Fruit fly (Drosophila melanogaster) whole organism, embryonic: Measurements from ENCODE around the gene CG13390.

Experiments
- Adf1 ChIP-seq: fragments of 200-800 bp; sonication (Bioruptor generic); IDR thresholded peaks from 2 replicates; pipeline ENCODE4 v1.3.6; 2022; ENCODE audit warnings: missing biosample characterization, missing genetic modification characterization
- Bteb2 ChIP-seq: fragments of 200-800 bp; sonication (Bioruptor generic); optimal IDR thresholded peaks from 2 replicates; lab custom pipeline; 2016; ENCODE audit warnings: missing biosample characterization, missing genetic modification characterization
- CG10147 ChIP-seq: fragments of 200-800 bp; sonication (Bioruptor generic); optimal IDR thresholded peaks from 2 replicates; lab custom pipeline; 2019; ENCODE audit warnings: missing biosample characterization, mild to moderate bottlenecking, missing genetic modification characterization, moderate library complexity
- CG10209 ChIP-seq: fragments of 200-800 bp; sonication (Bioruptor generic); optimal IDR thresholded peaks from 3 replicates; lab custom pipeline; 2017; ENCODE audit warnings: missing biosample characterization, mild to moderate bottlenecking, missing genetic modification characterization, missing genetic modification reagents
- CG11456 ChIP-seq: fragments of 200-800 bp; sonication (Bioruptor generic); IDR thresholded peaks from 3 replicates; pipeline ENCODE4 v1.3.6; 2022; ENCODE audit warnings: missing biosample characterization, missing genetic modification characterization
- CG12071 ChIP-seq: fragments of 200-800 bp; sonication (Bioruptor generic); optimal IDR thresholded peaks from 3 replicates; lab custom pipeline; 2018; ENCODE audit warnings: missing biosample characterization, mild to moderate bottlenecking, missing genetic modification characterization
- CG12104 ChIP-seq: fragments of 200-800 bp; sonication (Bioruptor generic); optimal IDR thresholded peaks from 3 replicates; lab custom pipeline; 2016; ENCODE audit warnings: missing biosample characterization, missing genetic modification characterization
- CG12219 ChIP-seq: fragments of 200-800 bp; sonication (Bioruptor generic); optimal IDR thresholded peaks from 3 replicates; lab custom pipeline; 2018; ENCODE audit warnings: missing biosample characterization, mild to moderate bottlenecking, missing genetic modification characterization
- CG12299 ChIP-seq: fragments of 200-800 bp; sonication (Bioruptor generic); optimal IDR thresholded peaks from 2 replicates; lab custom pipeline; 2018; ENCODE audit warnings: missing biosample characterization, mild to moderate bottlenecking, missing genetic modification characterization
- CG13123 ChIP-seq: fragments of 200-800 bp; sonication (Bioruptor generic); optimal IDR thresholded peaks from 2 replicates; lab custom pipeline; 2016; ENCODE audit warnings: missing biosample characterization, missing genetic modification characterization
- CG13894 ChIP-seq: fragments of 200-800 bp; sonication (Bioruptor generic); optimal IDR thresholded peaks from 3 replicates; lab custom pipeline; 2018; ENCODE audit warnings: missing biosample characterization, mild to moderate bottlenecking, missing genetic modification characterization, moderate library complexity
- CG16813 ChIP-seq: fragments of 200-800 bp; sonication (Bioruptor generic); IDR thresholded peaks from 3 replicates; pipeline ENCODE4 v1.3.6; 2022; ENCODE audit warnings: missing biosample characterization, missing genetic modification characterization; ENCODE audit not compliant: partially characterized antibody
- CG18262 ChIP-seq: fragments of 200-800 bp; optimal IDR thresholded peaks from 3 replicates; lab custom pipeline; 2019; ENCODE audit warnings: missing biosample characterization, mild to moderate bottlenecking, missing genetic modification characterization, moderate library complexity
- CG2199 ChIP-seq: fragments of 200-800 bp; sonication (Bioruptor generic); IDR thresholded peaks from 3 replicates; pipeline ENCODE4 v1.3.6; 2022; ENCODE audit warnings: missing biosample characterization, missing genetic modification characterization
- CG2712 ChIP-seq: fragments of 200-800 bp; optimal IDR thresholded peaks from 3 replicates; lab custom pipeline; 2019; ENCODE audit warnings: missing biosample characterization, mild to moderate bottlenecking, missing genetic modification characterization, moderate library complexity
- CG33213 ChIP-seq: fragments of 200-800 bp; sonication (Bioruptor generic); optimal IDR thresholded peaks from 3 replicates; lab custom pipeline; 2016; ENCODE audit warnings: missing biosample characterization, missing genetic modification characterization
- CG6654 ChIP-seq: fragments of 200-800 bp; sonication (Bioruptor generic); optimal IDR thresholded peaks from 2 replicates; lab custom pipeline; 2017; ENCODE audit warnings: missing biosample characterization, mild to moderate bottlenecking, missing genetic modification characterization
- CG6765 ChIP-seq: fragments of 200-800 bp; sonication (Bioruptor generic); optimal IDR thresholded peaks from 3 replicates; lab custom pipeline; 2017; ENCODE audit warnings: missing biosample characterization, mild to moderate bottlenecking, missing genetic modification characterization
- CG9215 ChIP-seq: fragments of 200-800 bp; sonication (Bioruptor generic); IDR thresholded peaks from 2 replicates; pipeline ENCODE4 v1.3.6; 2022; ENCODE audit warnings: missing biosample characterization, missing genetic modification characterization
- Camta ChIP-seq: fragments of 200-800 bp; sonication (Bioruptor generic); optimal IDR thresholded peaks from 2 replicates; lab custom pipeline; 2016; ENCODE audit warnings: missing biosample characterization, missing genetic modification characterization
- Dfd ChIP-seq, 2 experiments: fragments of >200 bp; optimal IDR thresholded peaks; 2 replicates each; lab custom pipeline; 2017; ENCODE audit warnings: missing biosample characterization in 2 of 2, missing genetic modification characterization in 2 of 2
- Dll ChIP-seq: fragments of 200-800 bp; sonication (Bioruptor generic); IDR thresholded peaks from 4 replicates; pipeline ENCODE4 v1.3.6; 2022; ENCODE audit warnings: missing biosample characterization, missing genetic modification characterization; ENCODE audit not compliant: partially characterized antibody
- Gsc ChIP-seq: fragments of 200-800 bp; sonication (Bioruptor generic); IDR thresholded peaks from 2 replicates; pipeline ENCODE4 v1.3.6; 2022; ENCODE audit warnings: missing biosample characterization, missing genetic modification characterization
- H2.0 ChIP-seq: fragments of 200-800 bp; sonication (Bioruptor generic); IDR thresholded peaks from 2 replicates; pipeline ENCODE4 v1.3.6; 2022; ENCODE audit warnings: missing biosample characterization, missing genetic modification characterization
- NfI ChIP-seq: fragments of 200-800 bp; sonication (Bioruptor generic); optimal IDR thresholded peaks from 3 replicates; lab custom pipeline; 2018; ENCODE audit warnings: missing biosample characterization, mild to moderate bottlenecking, missing genetic modification characterization, moderate library complexity
- Ssrp ChIP-seq: fragments of 200-800 bp; sonication (Bioruptor generic); optimal IDR thresholded peaks from 2 replicates; lab custom pipeline; 2018; ENCODE audit warnings: missing biosample characterization, mild to moderate bottlenecking, missing genetic modification characterization, moderate library complexity
- Usf ChIP-seq: fragments of 200-800 bp; sonication (Bioruptor generic); optimal IDR thresholded peaks from 2 replicates; lab custom pipeline; 2017; ENCODE audit warnings: missing genotype, missing biosample characterization, missing genetic modification characterization
- ac ChIP-seq: fragments of 200-800 bp; sonication (Bioruptor generic); optimal IDR thresholded peaks from 3 replicates; lab custom pipeline; 2017; ENCODE audit warnings: missing biosample characterization, mild to moderate bottlenecking, missing genetic modification characterization
- ase ChIP-seq: fragments of 200-800 bp; sonication (Bioruptor generic); IDR thresholded peaks from 3 replicates; pipeline ENCODE4 v1.3.6; 2022; ENCODE audit warnings: missing biosample characterization, missing genetic modification characterization
- az2 ChIP-seq: fragments of 200-800 bp; sonication (Bioruptor generic); optimal IDR thresholded peaks from 3 replicates; lab custom pipeline; 2016; ENCODE audit warnings: missing biosample characterization, missing genetic modification characterization
- dimm ChIP-seq: fragments of 200-800 bp; sonication (Bioruptor generic); IDR thresholded peaks from 2 replicates; pipeline ENCODE4 v1.3.6; 2022; ENCODE audit warnings: missing biosample characterization, missing genetic modification characterization
- grau ChIP-seq: fragments of 200-800 bp; optimal IDR thresholded peaks from 3 replicates; lab custom pipeline; 2019; ENCODE audit warnings: missing biosample characterization, mild to moderate bottlenecking, missing genetic modification characterization, moderate library complexity
- hbn ChIP-seq: fragments of 200-800 bp; sonication (Bioruptor generic); IDR thresholded peaks from 2 replicates; pipeline ENCODE4 v1.3.6; 2022; ENCODE audit warnings: missing biosample characterization, missing genetic modification characterization; ENCODE audit not compliant: partially characterized antibody
- insv ChIP-seq, 2 experiments: fragments of 200-800 bp; sonication (Bioruptor generic); optimal IDR thresholded peaks; 3 replicates each; lab custom pipeline; 2016 to 2018; ENCODE audit warnings: missing biosample characterization in 2 of 2, missing genetic modification characterization in 2 of 2
- lmd ChIP-seq: fragments of 200-800 bp; sonication (Bioruptor generic); IDR thresholded peaks from 2 replicates; pipeline ENCODE4 v1.3.6; 2022; ENCODE audit warnings: missing biosample characterization, missing genetic modification characterization
- luna ChIP-seq: fragments of 200-800 bp; sonication (Bioruptor generic); optimal IDR thresholded peaks from 2 replicates; lab custom pipeline; 2016; ENCODE audit warnings: missing biosample characterization, missing genetic modification characterization
- maf-S ChIP-seq: fragments of 200-800 bp; sonication (Bioruptor generic); optimal IDR thresholded peaks from 2 replicates; lab custom pipeline; 2016; ENCODE audit warnings: missing biosample characterization, missing genetic modification characterization
- onecut ChIP-seq: fragments of 200-800 bp; sonication (Bioruptor generic); IDR thresholded peaks from 2 replicates; pipeline ENCODE4 v1.3.6; 2022; ENCODE audit warnings: missing biosample characterization, missing genetic modification characterization
- pros ChIP-seq: fragments of 200-800 bp; sonication (Bioruptor generic); optimal IDR thresholded peaks from 3 replicates; lab custom pipeline; 2019; ENCODE audit warnings: missing biosample characterization, mild to moderate bottlenecking, missing genetic modification characterization, moderate library complexity
- run ChIP-seq: fragments of 200-800 bp; sonication (Bioruptor generic); optimal IDR thresholded peaks from 3 replicates; lab custom pipeline; 2018; ENCODE audit warnings: missing biosample characterization, mild to moderate bottlenecking, missing genetic modification characterization
- sens-2 ChIP-seq: fragments of 200-800 bp; sonication (Bioruptor generic); IDR thresholded peaks from 2 replicates; pipeline ENCODE4 v1.3.6; 2022; ENCODE audit warnings: missing biosample characterization, missing genetic modification characterization
- tup ChIP-seq: fragments of 200-800 bp; sonication (Bioruptor generic); optimal IDR thresholded peaks from 2 replicates; lab custom pipeline; 2016; ENCODE audit warnings: missing biosample characterization, mild to moderate bottlenecking, missing genetic modification characterization, moderate library complexity
- vnd ChIP-seq: fragments of 200-800 bp; sonication (Bioruptor generic); IDR thresholded peaks from 3 replicates; pipeline ENCODE4 v1.3.6; 2022; ENCODE audit warnings: missing biosample characterization, missing genetic modification characterization; ENCODE audit not compliant: partially characterized antibody

Gene CG13390

DNA sequence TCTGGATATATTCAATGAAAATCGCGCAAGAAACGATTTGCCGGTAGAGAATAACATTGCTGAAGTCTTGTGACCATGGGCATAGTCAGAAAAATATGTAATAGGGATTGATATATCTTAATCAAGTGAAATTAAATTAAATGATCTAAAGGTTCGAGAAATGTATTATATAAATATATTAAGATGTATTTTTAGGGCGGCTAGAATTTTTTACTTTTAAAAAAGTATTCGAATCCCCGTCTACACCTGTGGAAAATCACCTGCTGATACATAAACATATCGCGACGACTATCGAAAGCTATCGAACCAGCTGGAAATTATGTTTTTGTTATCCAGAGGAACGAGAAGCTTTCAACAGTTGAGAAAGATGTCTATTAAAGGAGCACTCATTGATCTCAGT, at the start of gene CG13390, which contains the start of gene CG17294 (continued):
- TF ChIP-seq CG18262 (tag; lab: Kevin White, UChicago): peak; percentile 100
- TF ChIP-seq NfI (GFP tag; lab: Kevin White, UChicago): peak; percentile 100
- TF ChIP-seq Dfd (GFP tag; optimal IDR thresholded peaks at IDR 0.05; lab: Kevin White, UChicago): no peak
- TF ChIP-seq maf-S (GFP tag; lab: Kevin White, UChicago): peak; percentile 94
- peak; percentile 86 for TF ChIP-seq Dll (GFP tag; lab: Robert Waterston, UW)
- TF ChIP-seq onecut: peak; percentile 99
- peak; percentile 99 for TF ChIP-seq az2
- TF ChIP-seq CG10147: peak; percentile 99
- peak; percentile 100 for TF ChIP-seq Ssrp (tag; lab: Kevin White, UChicago)
- TF ChIP-seq CG10209: peak; percentile 99
- TF ChIP-seq grau (tag; lab: Kevin White, UChicago): peak; percentile 99
- TF ChIP-seq CG6765 (GFP tag; lab: Kevin White, UChicago): peak; percentile 100
- TF ChIP-seq CG2712 (tag; lab: Kevin White, UChicago): peak; percentile 100
- peak; percentile 98 for TF ChIP-seq tup (GFP tag; lab: Kevin White, UChicago)
- TF ChIP-seq CG16813: peak; percentile 68
- TF ChIP-seq CG13123 (GFP tag; lab: Kevin White, UChicago): peak; percentile 98
- peak; percentile 86 for TF ChIP-seq luna (GFP tag; lab: Kevin White, UChicago)
- peak; percentile 99 for TF ChIP-seq sens-2 (GFP tag; lab: Robert Waterston, UW)
- TF ChIP-seq CG33213: peak; percentile 93
- TF ChIP-seq CG6654: peak; percentile 93
- peak; percentile 96 for TF ChIP-seq Camta
- TF ChIP-seq CG9215: peak; percentile 99
- peak; percentile 99 for TF ChIP-seq lmd (GFP tag; lab: Robert Waterston, UW)
- TF ChIP-seq ac (GFP tag; lab: Kevin White, UChicago): peak; percentile 97
- TF ChIP-seq vnd: peak; percentile 63
- TF ChIP-seq Bteb2: peak; percentile 98
- TF ChIP-seq CG12104: peak; percentile 99
- TF ChIP-seq run (tag; lab: Kevin White, UChicago): peak; percentile 99
- peak in 1 of 2 experiments; percentile 87 for TF ChIP-seq insv (GFP tag; optimal IDR thresholded peaks at IDR 0.05; lab: Kevin White, UChicago)

DNA sequence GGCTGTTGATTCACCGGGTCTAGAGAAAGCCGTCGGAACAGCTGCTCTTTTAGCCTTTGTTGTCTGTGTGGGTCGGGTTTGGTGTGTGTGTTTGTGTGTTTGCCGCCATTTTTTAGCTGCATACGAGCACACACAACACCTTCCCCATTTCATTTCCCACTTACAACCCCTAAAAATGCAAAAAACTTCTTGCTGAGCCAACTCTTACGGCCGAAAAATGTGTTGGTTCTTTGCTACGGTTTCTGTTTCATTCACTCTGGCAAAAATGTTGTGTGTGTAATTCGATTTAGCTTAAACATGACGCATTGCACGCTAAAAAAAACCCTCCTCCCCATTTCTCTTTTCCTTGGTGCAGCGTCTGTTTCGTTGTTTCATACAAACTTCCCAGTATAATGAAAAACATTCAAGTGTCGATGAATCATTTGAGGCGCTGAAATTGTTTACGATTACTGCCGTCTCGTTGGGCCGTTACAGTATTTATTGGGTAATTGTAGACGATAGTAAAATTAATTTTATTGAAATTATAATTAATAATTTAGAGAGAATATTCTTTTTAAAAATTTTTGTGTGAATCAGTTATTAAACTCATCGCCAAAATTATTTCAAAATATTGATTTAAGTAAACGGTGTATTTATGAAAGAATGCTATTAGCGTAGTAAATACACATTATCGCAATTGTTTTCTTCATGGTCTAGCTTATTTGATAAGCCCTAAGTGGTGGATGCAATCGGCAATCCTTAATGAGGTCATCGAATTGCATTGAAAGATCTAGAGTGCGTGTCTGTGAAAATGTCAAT, 49.6 kb upstream of the CG13390 start:
- TF ChIP-seq CG12071 (GFP tag; lab: Kevin White, UChicago) (no peak), CG11456 (0 out of 3 replicates have a peak, but pooled peaks have one; percentile 21), pros (GFP tag; lab: Kevin White, UChicago) (peak; percentile 60), H2.0 (GFP tag; lab: Robert Waterston, UW) (no peak), CG13894 (tag; lab: Kevin White, UChicago) (no peak), Gsc (GFP tag; lab: Robert Waterston, UW) (no peak), CG2199 (GFP tag; lab: Robert Waterston, UW) (0 out of 3 replicates have a peak, but pooled peaks have one; percentile 39), CG12219 (GFP tag; lab: Kevin White, UChicago) (no peak), ase (GFP tag; lab: Robert Waterston, UW) (no peak), CG12299 (tag; lab: Kevin White, UChicago) (no peak), Usf (GFP tag; lab: Kevin White, UChicago) (no peak), hbn (GFP tag; lab: Robert Waterston, UW) (no peak), dimm (no peak), Adf1 (GFP tag; lab: Robert Waterston, UW) (no peak)
